Worm (Caenorhabditis elegans): ENCODE measurements around the gene C25F9.15.
"Not testable (repeated sequence)": the region's sequence is repeated elsewhere in the genome, so short reads cannot be mapped to it uniquely, and the experiment has no call there.

Gene C25F9.15

DNA sequence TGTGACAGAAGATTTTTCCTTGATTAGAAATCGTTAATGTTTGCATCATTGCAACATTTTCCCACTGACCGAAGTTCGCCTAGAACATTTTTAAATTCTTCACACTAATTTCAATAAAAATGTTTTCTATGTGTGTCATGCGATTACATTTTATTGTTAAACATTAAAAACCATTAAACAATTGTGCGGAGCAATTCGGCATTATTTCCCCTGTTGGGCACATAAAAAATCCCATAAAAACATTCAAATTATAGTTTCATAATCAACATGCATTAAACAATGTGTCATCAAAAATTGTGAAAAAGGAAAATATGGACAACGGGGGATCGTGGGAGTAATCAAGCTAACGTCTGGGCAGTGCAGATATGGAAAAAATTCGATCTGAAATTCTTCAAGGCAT, 41.6 kb downstream of the C25F9.15 start:
- not testable (repeated sequence) for TF ChIP-seq daf-16 (GFP tag; optimal IDR thresholded peaks at IDR 0.05)
- TF ChIP-seq daf-16 (tag; optimal IDR thresholded peaks at IDR 0.05) (peak; percentile 31), tra-1 (GFP tag; IDR thresholded peaks at IDR 0.05) (peak; percentile 26; the same call in 1 of the 2 replicates), php-3 (GFP tag; IDR thresholded peaks at IDR 0.05) (peak; percentile 98)

- TF ChIP-seq egl-43 (GFP tag; IDR thresholded peaks at IDR 0.05) = no peak
- no peak for TF ChIP-seq zip-11 (GFP tag; IDR thresholded peaks at IDR 0.05)
- TF ChIP-seq tag-97 (GFP tag; IDR thresholded peaks at IDR 0.05) = no peak
- no peak for TF ChIP-seq ctbp-1 (GFP tag; IDR thresholded peaks at IDR 0.05)
- TF ChIP-seq ZK337.2 (GFP tag; IDR thresholded peaks at IDR 0.05) = no peak
- no peak for TF ChIP-seq nhr-237 (tag; optimal IDR thresholded peaks at IDR 0.05)
Observed at ce11 chrV:19462020-19462419, 44.1 kb downstream of the C25F9.15 start, which contains the start of gene Y43F8B.15. Gene Y43F8B.15 (minus strand): TSS chrV:19462120.

DNA sequence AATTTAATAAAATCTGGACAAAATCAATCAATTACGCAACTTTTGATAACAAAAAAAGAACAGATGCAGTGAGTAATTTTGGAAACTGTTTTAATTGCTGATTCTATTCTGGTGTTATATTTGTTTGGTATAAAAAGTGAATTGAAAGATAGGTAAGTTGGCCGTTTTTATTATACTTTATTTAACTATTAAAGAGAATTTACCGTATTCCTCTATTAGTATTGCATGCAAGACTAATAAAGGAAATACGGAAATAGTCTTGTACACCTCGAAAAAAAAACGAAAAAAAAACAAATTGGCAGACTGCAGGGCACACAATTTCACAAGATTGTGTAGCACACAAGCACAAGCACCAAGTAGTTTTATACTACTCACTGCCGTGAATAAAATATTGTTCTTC, 44.7 kb downstream of the C25F9.15 start, which contains the start of gene Y43F8B.25:
Gene Y43F8B.25 (plus strand): TSS at position 301 of the 400 bp plus-strand sequence.
- TF ChIP-seq daf-16 (GFP tag; optimal IDR thresholded peaks at IDR 0.05) (no peak), daf-16 (tag; optimal IDR thresholded peaks at IDR 0.05) (peak; percentile 2), zfp-3 (GFP tag; conservative IDR thresholded peaks at IDR 0.05) (no peak), ZK546.5 (tag; optimal IDR thresholded peaks at IDR 0.05) (no peak)

ce11 chrV:19467574-19467973, 49.6 kb downstream of the C25F9.15 start, which contains the start of gene Y43F8B.23:
Gene Y43F8B.23 (minus strand): TSS chrV:19467648.
- TF ChIP-seq jun-1 (tag; optimal IDR thresholded peaks at IDR 0.05) (no peak), hlh-30 (tag; optimal IDR thresholded peaks at IDR 0.05; ENCODE audit: insufficient read depth) (peak; percentile 27), set-16 (GFP tag; IDR thresholded peaks at IDR 0.05) (no peak), ZK546.5 (tag; optimal IDR thresholded peaks at IDR 0.05) (no peak), zfp-3 (GFP tag; conservative IDR thresholded peaks at IDR 0.05) (no peak), snpc-1.2 (GFP tag; IDR thresholded peaks at IDR 0.05) (no peak), sdz-12 (GFP tag; optimal IDR thresholded peaks at IDR 0.05) (no peak), daf-16 (GFP tag; optimal IDR thresholded peaks at IDR 0.05) (no peak), daf-16 (tag; optimal IDR thresholded peaks at IDR 0.05) (peak; percentile 11), tra-1 (GFP tag; IDR thresholded peaks at IDR 0.05) (no peak), mes-2 (tag; optimal IDR thresholded peaks at IDR 0.05; ENCODE audit: poor library complexity, severe bottlenecking) (no peak), T26A8.4 (GFP tag; IDR thresholded peaks at IDR 0.05) (no peak), nhr-102 (tag; optimal IDR thresholded peaks at IDR 0.05) (no peak), R02D3.7 (tag; optimal IDR thresholded peaks at IDR 0.05) (no peak), unc-130 (GFP tag; optimal IDR thresholded peaks at IDR 0.05) (no peak), F10B5.3 (tag; optimal IDR thresholded peaks at IDR 0.05) (no peak), mep-1 (tag; optimal IDR thresholded peaks at IDR 0.05) (no peak), skn-1 (tag; optimal IDR thresholded peaks at IDR 0.05) (no peak), vab-7 (GFP tag; IDR thresholded peaks at IDR 0.05) (no peak), lin-13 (GFP tag; optimal IDR thresholded peaks at IDR 0.05) (no peak), dve-1 (tag; optimal IDR thresholded peaks at IDR 0.05; ENCODE audit: insufficient read depth) (peak; percentile 61), aly-2 (tag; optimal IDR thresholded peaks at IDR 0.05) (no peak), pqm-1 (tag; optimal IDR thresholded peaks at IDR 0.05) (peak; percentile 92), zfp-2 (tag; optimal IDR thresholded peaks at IDR 0.05) (no peak), T20F7.1 (GFP tag; optimal IDR thresholded peaks at IDR 0.05) (peak; percentile 11), unc-62 (GFP tag; optimal IDR thresholded peaks at IDR 0.05 in 1 of 2) (peak in 1 of 2 experiments; percentile 40), unc-62 (tag; optimal IDR thresholded peaks at IDR 0.05) (no peak), F37D6.2 (tag; optimal IDR thresholded peaks at IDR 0.05) (no peak), cey-2 (tag; optimal IDR thresholded peaks at IDR 0.05; ENCODE audit: borderline replicate concordance, insufficient read depth) (no peak), nhr-41 (GFP tag; IDR thresholded peaks at IDR 0.05) (no peak), arid-1 (GFP tag; conservative IDR thresholded peaks at IDR 0.05) (no peak), spr-3 (GFP tag; optimal IDR thresholded peaks at IDR 0.05) (no peak), ceh-62 (tag; optimal IDR thresholded peaks at IDR 0.05) (no peak), tag-97 (GFP tag; IDR thresholded peaks at IDR 0.05) (no peak), zip-11 (GFP tag; IDR thresholded peaks at IDR 0.05) (no peak), dmd-6 (GFP tag; IDR thresholded peaks at IDR 0.05) (peak; percentile 56), dpl-1 (GFP tag; optimal IDR thresholded peaks at IDR 0.05) (no peak), nhr-42 (GFP tag; IDR thresholded peaks at IDR 0.05) (no peak), F49E8.2 (tag; optimal IDR thresholded peaks at IDR 0.05; ENCODE audit: borderline replicate concordance) (no peak), php-3 (GFP tag; IDR thresholded peaks at IDR 0.05) (no peak), nhr-237 (tag; optimal IDR thresholded peaks at IDR 0.05) (no peak)

Measured in whole organism, L4 larva.